Worm (Caenorhabditis elegans) whole organism, late embryonic: ENCODE results near the gene F26A1.8.

Source experiments
- C38D4.7 ChIP-seq: fragments of 200-800 bp; sonication (Bioruptor generic); optimal IDR thresholded peaks from 2 replicates; lab custom pipeline; 2018; ENCODE audit warnings: mild to moderate bottlenecking, missing genetic modification characterization, moderate library complexity, missing compliant biosample characterization
- F13H6.1 ChIP-seq: sonication (generic microtip); optimal IDR thresholded peaks from 2 replicates; lab custom pipeline; 2016; ENCODE audit warnings: missing genetic modification characterization, missing compliant biosample characterization
- K09A11.1 ChIP-seq: sonication (generic microtip); optimal IDR thresholded peaks from 2 replicates; lab custom pipeline; 2017; ENCODE audit warnings: antibody characterized with exemption, mild to moderate bottlenecking, missing genetic modification characterization, missing compliant biosample characterization; ENCODE audit not compliant: insufficient read depth
- T23F11.4 ChIP-seq: fragments of 200-800 bp; sonication (Bioruptor generic); optimal IDR thresholded peaks from 2 replicates; lab custom pipeline; 2018; ENCODE audit warnings: mild to moderate bottlenecking, missing genetic modification characterization, missing compliant biosample characterization
- ama-1 ChIP-seq: fragments of 150-350 bp; optimal IDR thresholded peaks from 2 replicates; lab custom pipeline; 2014
- ceh-2 ChIP-seq: sonication (generic microtip); optimal IDR thresholded peaks from 2 replicates; lab custom pipeline; 2016; ENCODE audit warnings: missing genotype, missing genetic modification characterization, missing compliant biosample characterization
- ceh-22 ChIP-seq: sonication (generic microtip); optimal IDR thresholded peaks from 2 replicates; lab custom pipeline; 2017; ENCODE audit warnings: missing biosample characterization, missing genetic modification characterization
- ceh-24 ChIP-seq: sonication (generic microtip); optimal IDR thresholded peaks from 2 replicates; lab custom pipeline; 2016; ENCODE audit warnings: mild to moderate bottlenecking, missing genetic modification characterization, missing compliant biosample characterization
- ceh-30 ChIP-seq: fragments of 150-350 bp; optimal IDR thresholded peaks from 2 replicates; lab custom pipeline; 2014; ENCODE audit warnings: missing biosample characterization, missing genetic modification characterization
- ceh-31 ChIP-seq: sonication (generic microtip); optimal IDR thresholded peaks from 2 replicates; lab custom pipeline; 2016; ENCODE audit warnings: missing genetic modification characterization, missing compliant biosample characterization
- ceh-34 ChIP-seq: sonication (generic microtip); optimal IDR thresholded peaks from 2 replicates; lab custom pipeline; 2016; ENCODE audit warnings: mild to moderate bottlenecking, missing genetic modification characterization, missing compliant biosample characterization
- ceh-45 ChIP-seq: fragments of 200-800 bp; sonication (Bioruptor generic); IDR thresholded peaks from 2 replicates; pipeline ENCODE4 v1.3.6; 2022; ENCODE audit warnings: missing genetic modification reagents, missing genetic modification characterization, missing compliant biosample characterization
- ceh-48 ChIP-seq: sonication (generic microtip); optimal IDR thresholded peaks from 2 replicates; lab custom pipeline; 2016; ENCODE audit warnings: missing genetic modification characterization, inconsistent platforms, missing compliant biosample characterization
- ceh-6 ChIP-seq: fragments of 200-800 bp; sonication (Bioruptor generic); optimal IDR thresholded peaks from 2 replicates; lab custom pipeline; 2018; ENCODE audit warnings: mild to moderate bottlenecking, missing genetic modification characterization, missing compliant biosample characterization
- dve-1 ChIP-seq: sonication (generic microtip); optimal IDR thresholded peaks from 2 replicates; lab custom pipeline; 2017; ENCODE audit warnings: antibody characterized with exemption, mild to moderate bottlenecking, missing genetic modification characterization, missing compliant biosample characterization
- elt-2 ChIP-seq: sonication (generic microtip); optimal IDR thresholded peaks from 2 replicates; lab custom pipeline; 2016; ENCODE audit warnings: missing genetic modification reagents, missing genetic modification characterization, missing compliant biosample characterization
- ets-4 ChIP-seq: sonication (generic microtip); optimal IDR thresholded peaks from 2 replicates; lab custom pipeline; 2016; ENCODE audit warnings: missing genetic modification characterization, missing compliant biosample characterization
- eyg-1 ChIP-seq: sonication (generic microtip); optimal IDR thresholded peaks from 2 replicates; lab custom pipeline; 2016; ENCODE audit warnings: missing genotype, missing genetic modification characterization, missing compliant biosample characterization
- fkh-6 ChIP-seq: sonication (generic microtip); optimal IDR thresholded peaks from 2 replicates; lab custom pipeline; 2016; ENCODE audit warnings: missing genetic modification characterization, missing compliant biosample characterization
- hlh-13 ChIP-seq: fragments of 200-800 bp; sonication (Bioruptor generic); optimal IDR thresholded peaks from 2 replicates; lab custom pipeline; 2018; ENCODE audit warnings: mild to moderate bottlenecking, missing genetic modification characterization, missing compliant biosample characterization
- hlh-30 ChIP-seq: sonication (generic microtip); optimal IDR thresholded peaks from 2 replicates; lab custom pipeline; 2017; ENCODE audit warnings: antibody characterized with exemption, missing genetic modification characterization, missing compliant biosample characterization; ENCODE audit not compliant: insufficient read depth
- hlh-6 ChIP-seq: sonication (generic microtip); optimal IDR thresholded peaks from 2 replicates; lab custom pipeline; 2016; ENCODE audit warnings: missing genotype, missing genetic modification characterization, missing compliant biosample characterization
- hlh-8 ChIP-seq: sonication (generic microtip); optimal IDR thresholded peaks from 2 replicates; lab custom pipeline; 2016; ENCODE audit warnings: missing genotype, missing genetic modification characterization, missing compliant biosample characterization
- madf-2 ChIP-seq: sonication (generic microtip); optimal IDR thresholded peaks from 2 replicates; lab custom pipeline; 2017; ENCODE audit warnings: missing genetic modification characterization, missing compliant biosample characterization
- mec-3 ChIP-seq: sonication (generic microtip); optimal IDR thresholded peaks from 2 replicates; lab custom pipeline; 2016; ENCODE audit warnings: borderline replicate concordance, missing genetic modification characterization, missing compliant biosample characterization
- nfya-1 ChIP-seq: sonication (generic microtip); optimal IDR thresholded peaks from 2 replicates; lab custom pipeline; 2017; ENCODE audit warnings: missing genetic modification characterization, mild to moderate bottlenecking, missing compliant biosample characterization, antibody characterized with exemption, moderate library complexity
- nhr-232 ChIP-seq: sonication (generic microtip); optimal IDR thresholded peaks from 2 replicates; lab custom pipeline; 2016; ENCODE audit warnings: missing genetic modification characterization, missing compliant biosample characterization
- odd-2 ChIP-seq: sonication (generic microtip); optimal IDR thresholded peaks from 2 replicates; lab custom pipeline; 2017; ENCODE audit warnings: antibody characterized with exemption, mild to moderate bottlenecking, missing genetic modification characterization, missing compliant biosample characterization
- pax-1 ChIP-seq: fragments of 150-350 bp; optimal IDR thresholded peaks from 2 replicates; lab custom pipeline; 2014; ENCODE audit warnings: missing biosample characterization, missing genetic modification characterization
- pha-2 ChIP-seq: sonication (generic microtip); optimal IDR thresholded peaks from 2 replicates; lab custom pipeline; 2017; ENCODE audit warnings: mild to moderate bottlenecking, missing genetic modification characterization, missing compliant biosample characterization
- pha-4 ChIP-seq: fragments of 150-350 bp; optimal IDR thresholded peaks from 2 replicates; lab custom pipeline; 2018; ENCODE audit warnings: missing biosample characterization, missing genetic modification reagents, missing genetic modification characterization
- pqm-1 ChIP-seq: sonication (generic microtip); optimal IDR thresholded peaks from 2 replicates; lab custom pipeline; 2016; ENCODE audit warnings: missing genetic modification characterization, missing compliant biosample characterization
- pros-1 ChIP-seq: fragments of 150-350 bp; optimal IDR thresholded peaks from 2 replicates; lab custom pipeline; 2014; ENCODE audit warnings: missing biosample characterization, missing genetic modification reagents, missing genetic modification characterization
- ref-2 ChIP-seq: sonication (generic microtip); optimal IDR thresholded peaks from 2 replicates; lab custom pipeline; 2016; ENCODE audit warnings: missing genetic modification characterization, missing compliant biosample characterization
- rnt-1 ChIP-seq: sonication (generic microtip); optimal IDR thresholded peaks from 2 replicates; lab custom pipeline; 2016; ENCODE audit warnings: missing genetic modification characterization, missing compliant biosample characterization
- sox-4 ChIP-seq: sonication (generic microtip); optimal IDR thresholded peaks from 2 replicates; lab custom pipeline; 2017; ENCODE audit warnings: mild to moderate bottlenecking, missing genetic modification characterization, inconsistent platforms, missing compliant biosample characterization
- tbx-2 ChIP-seq: sonication (generic microtip); optimal IDR thresholded peaks from 2 replicates; lab custom pipeline; 2016; ENCODE audit warnings: missing genetic modification characterization, missing compliant biosample characterization
- ttx-3 ChIP-seq: sonication (generic microtip); optimal IDR thresholded peaks from 2 replicates; lab custom pipeline; 2016; ENCODE audit warnings: missing genetic modification reagents, missing genetic modification characterization, missing compliant biosample characterization
- unc-3 ChIP-seq, 2 experiments: fragments of 200-800 bp in 1 of 2; sonication (Bioruptor generic) in 1 of 2; sonication (generic microtip) in 1 of 2; conservative IDR thresholded peaks in 1 of 2; optimal IDR thresholded peaks in 1 of 2; 2 replicates each; pipeline versions ENCODE4 v1.3.6 to Lab custom; 2016 to 2022; ENCODE audit warnings: missing compliant biosample characterization in 2 of 2, missing genetic modification characterization in 2 of 2, missing genetic modification reagents in 1 of 2
- unc-86 ChIP-seq: sonication (generic microtip); optimal IDR thresholded peaks from 2 replicates; lab custom pipeline; 2016; ENCODE audit warnings: missing genetic modification characterization, missing compliant biosample characterization

Gene F26A1.8

ce11 chrIII:4852025-4852424 is 30.0 kb upstream of the F26A1.8 start, which contains the start of gene ced-4:
Gene ced-4, plus strand, starts transcription at chrIII:4852325.
- TF ChIP-seq unc-86 = no peak
- no peak for TF ChIP-seq odd-2
- no peak for TF ChIP-seq hlh-13
- no peak for TF ChIP-seq rnt-1 (tag; lab: Kevin White, UChicago)
- TF ChIP-seq hlh-30 = no peak
- no peak for TF ChIP-seq dve-1 (tag; lab: Kevin White, UChicago)
- TF ChIP-seq fkh-6 (tag; lab: Kevin White, UChicago) = no peak

- TF ChIP-seq pax-1 (tag; lab: Kevin White, UChicago) (no peak), ama-1 (lab: Kevin White, UChicago) (no peak), madf-2 (tag; lab: Kevin White, UChicago) (no peak), dve-1 (tag; lab: Kevin White, UChicago) (no peak), nfya-1 (no peak), hlh-8 (tag; lab: Kevin White, UChicago) (no peak), ceh-22 (tag; lab: Kevin White, UChicago) (no peak), K09A11.1 (no peak)
These were observed 28.1 kb upstream of the F26A1.8 start, which contains the start of gene F26A1.1 for ce11 chrIII:4850139-4850538. Gene F26A1.1, plus strand, starts transcription at chrIII:4850507.

ce11 chrIII:4849739-4850138 is 27.7 kb upstream of the F26A1.8 start, which contains the start of gene nonu-1:
Gene nonu-1, minus strand, starts transcription at chrIII:4849907.
- TF ChIP-seq pax-1 (tag; lab: Kevin White, UChicago) (no peak), tbx-2 (no peak), pha-4 (tag; lab: Kevin White, UChicago) (no peak), eyg-1 (tag; lab: Kevin White, UChicago) (no peak), ceh-31 (tag; lab: Kevin White, UChicago) (no peak), pha-2 (tag; lab: Kevin White, UChicago) (no peak), T23F11.4 (GFP tag; lab: Kevin White, UChicago) (no peak), hlh-30 (peak; percentile 81)

ce11 chrIII:4844327-4844726 is 22.3 kb upstream of the F26A1.8 start, which contains the start of the genes clec-157 and fkh-5:
Gene clec-157, minus strand, starts transcription at chrIII:4844427.
Gene fkh-5, plus strand, starts transcription at chrIII:4844662.
- TF ChIP-seq ref-2 (tag; lab: Kevin White, UChicago) (no peak), mec-3 (tag; lab: Kevin White, UChicago) (no peak), eyg-1 (tag; lab: Kevin White, UChicago) (no peak), pros-1 (tag; lab: Kevin White, UChicago) (no peak), ceh-24 (tag; lab: Kevin White, UChicago) (no peak), K09A11.1 (no peak), odd-2 (no peak), hlh-6 (tag; lab: Kevin White, UChicago) (no peak), ceh-48 (tag; lab: Kevin White, UChicago) (no peak), ceh-45 (GFP tag; lab: Robert Waterston, UW) (no peak), F13H6.1 (tag; lab: Kevin White, UChicago) (no peak), sox-4 (tag; lab: Kevin White, UChicago) (no peak), elt-2 (no peak), hlh-30 (no peak), ceh-34 (tag; lab: Kevin White, UChicago) (no peak), pqm-1 (tag; lab: Kevin White, UChicago) (no peak), ceh-30 (tag; lab: Kevin White, UChicago) (no peak)
- TF ChIP-seq, all 69 proteins: peak for 0

ce11 chrIII:4842173-4842572 is 20.1 kb upstream of the F26A1.8 start, which contains the start of gene clec-156:
Gene clec-156, minus strand, starts transcription at chrIII:4842273.
- TF ChIP-seq ceh-6 (GFP tag; lab: Kevin White, UChicago) = no peak
- TF ChIP-seq ttx-3 (tag; lab: Kevin White, UChicago) = no peak
- no peak for TF ChIP-seq pha-2 (tag; lab: Kevin White, UChicago)
- no peak for TF ChIP-seq tbx-2
- TF ChIP-seq C38D4.7 = no peak
- TF ChIP-seq unc-3 (GFP tag; conservative IDR thresholded peaks at IDR 0.05; lab: Robert Waterston, UW) = no peak
- TF ChIP-seq unc-3 (tag; optimal IDR thresholded peaks at IDR 0.05; lab: Kevin White, UChicago) = no peak
- no peak for TF ChIP-seq ets-4
- no peak for TF ChIP-seq nhr-232
- TF ChIP-seq ama-1 (lab: Kevin White, UChicago) = no peak
- TF ChIP-seq ceh-2 = no peak
- TF ChIP-seq rnt-1 (tag; lab: Kevin White, UChicago) = no peak
